Worm (Caenorhabditis elegans): ENCODE data around the gene ZK632.9.

ce11 chrIII:9851547-9851946 is 26.3 kb upstream of the ZK632.9 start, which contains the start of gene K11H3.3:
- TF ChIP-seq ceh-91 (GFP tag; IDR thresholded peaks at IDR 0.05), result no peak
- TF ChIP-seq unc-62 (GFP tag; optimal IDR thresholded peaks at IDR 0.05), result no peak
- no peak for TF ChIP-seq ceh-79 (tag; optimal IDR thresholded peaks at IDR 0.05)
- no peak for TF ChIP-seq zim-3 (tag; optimal IDR thresholded peaks at IDR 0.05)
- no peak for TF ChIP-seq lin-40 (tag; optimal IDR thresholded peaks at IDR 0.05)
- no peak for TF ChIP-seq ccch-3 (GFP tag; optimal IDR thresholded peaks at IDR 0.05)
- no peak for TF ChIP-seq snpc-1.1 (tag; optimal IDR thresholded peaks at IDR 0.05; ENCODE audit: insufficient read depth)

All from whole organism, young adult.